Fruit fly (Drosophila melanogaster): ENCODE measurements around the gene CG17122.

Gene CG17122

DNA sequence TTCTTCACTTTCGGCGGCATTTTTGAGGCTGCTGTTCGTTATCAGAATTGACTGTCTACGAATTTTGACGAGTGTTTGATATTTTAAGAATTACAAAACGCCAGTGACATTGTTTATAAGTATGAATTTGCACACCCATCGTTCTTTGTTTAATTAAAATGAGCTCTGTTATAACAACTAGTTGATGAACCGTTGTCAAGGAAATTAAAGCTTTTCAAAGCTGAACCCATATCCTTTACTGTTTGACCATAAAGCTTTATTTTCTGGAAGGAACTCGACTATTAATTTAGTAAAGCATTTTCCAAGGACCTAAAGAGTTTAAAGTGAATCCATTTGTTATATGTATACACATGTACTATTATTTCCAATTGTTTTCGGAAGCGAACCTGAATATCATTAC is at the start of gene CG17122:
CG17122 (minus strand) TSS at position 101 of the 400 bp plus-strand sequence.
- no peak for TF ChIP-seq CG32121 (GFP tag; IDR thresholded peaks at IDR 0.05)
- no peak for TF ChIP-seq CG10348 (GFP tag; IDR thresholded peaks at IDR 0.05)
- no peak for TF ChIP-seq CG4496 (GFP tag; IDR thresholded peaks at IDR 0.05)
- no peak for TF ChIP-seq CG14655 (GFP tag; optimal IDR thresholded peaks at IDR 0.05)
- no peak for TF ChIP-seq CG17806 (tag; optimal IDR thresholded peaks at IDR 0.05)
- no peak for TF ChIP-seq CG34367 (tag; optimal IDR thresholded peaks at IDR 0.05)
- TF ChIP-seq fd96Ca (GFP tag; IDR thresholded peaks at IDR 0.05), result no peak
- TF ChIP-seq CG8159 (tag; optimal IDR thresholded peaks at IDR 0.05), result no peak
- no peak for TF ChIP-seq Snoo (tag; optimal IDR thresholded peaks at IDR 0.05)
- TF ChIP-seq D1 (tag; optimal IDR thresholded peaks at IDR 0.05), result no peak
- no peak for TF ChIP-seq EcR (GFP tag; optimal IDR thresholded peaks at IDR 0.05)
- TF ChIP-seq CG9948 (tag; optimal IDR thresholded peaks at IDR 0.05), result no peak
- no peak for TF ChIP-seq CG13204 (GFP tag; optimal IDR thresholded peaks at IDR 0.05)
- TF ChIP-seq gl (tag; optimal IDR thresholded peaks at IDR 0.05), result no peak
- TF ChIP-seq Pif1A (GFP tag; optimal IDR thresholded peaks at IDR 0.05), result no peak

DNA sequence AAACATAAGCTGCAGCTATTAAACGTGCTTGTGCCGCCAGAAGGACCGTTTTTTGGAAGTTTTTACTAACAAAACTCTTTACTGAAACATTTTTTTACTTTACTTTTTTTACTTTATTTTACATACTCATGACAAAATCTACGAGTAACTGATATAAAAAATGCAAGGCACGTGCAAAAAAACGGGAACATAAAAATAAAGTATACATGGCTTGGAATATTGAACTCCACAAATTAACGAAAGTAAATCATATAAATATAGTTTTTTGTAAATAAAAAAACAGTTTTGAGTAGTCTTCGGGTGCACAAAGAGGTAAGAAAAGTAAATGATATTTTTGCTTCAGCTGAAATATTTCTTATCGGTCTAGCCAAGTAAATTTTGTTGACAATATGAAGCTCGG is 45.5 kb upstream of the CG17122 start, which contains the start of gene Spn77Bb:
Spn77Bb (plus strand) TSS at position 301 of the 400 bp plus-strand sequence.
- no peak for TF ChIP-seq Pif1B (GFP tag; optimal IDR thresholded peaks at IDR 0.05)
- TF ChIP-seq CG8159 (tag; optimal IDR thresholded peaks at IDR 0.05), result no peak
- no peak for TF ChIP-seq EcR (GFP tag; optimal IDR thresholded peaks at IDR 0.05)
- TF ChIP-seq CG12605 (GFP tag; IDR thresholded peaks at IDR 0.05), result no peak
- TF ChIP-seq D1 (tag; optimal IDR thresholded peaks at IDR 0.05), result no peak
- no peak for TF ChIP-seq Snoo (tag; optimal IDR thresholded peaks at IDR 0.05)
- TF ChIP-seq Pif1A (GFP tag; optimal IDR thresholded peaks at IDR 0.05), result no peak

DNA sequence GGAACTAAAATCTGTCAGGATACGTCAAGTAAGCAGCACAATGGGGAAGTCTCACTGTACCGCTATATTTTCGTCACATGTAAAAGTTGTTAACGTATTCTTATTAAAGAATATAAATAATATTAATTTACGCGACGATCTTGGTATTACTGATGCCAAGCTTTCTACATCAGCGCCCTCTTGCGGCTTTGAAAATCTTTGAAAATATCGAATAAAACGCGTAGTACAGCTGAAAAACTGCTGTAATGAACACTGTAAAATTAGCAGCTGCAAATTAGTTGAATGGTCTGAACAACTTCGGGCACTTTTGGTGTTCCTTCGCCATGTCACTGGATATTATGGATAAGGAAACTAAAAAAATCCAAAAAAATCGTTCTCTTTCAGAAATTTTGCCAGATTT is 44.9 kb upstream of the CG17122 start:
- TF ChIP-seq CG13204 (GFP tag; optimal IDR thresholded peaks at IDR 0.05), result no peak
- TF ChIP-seq EcR (GFP tag; optimal IDR thresholded peaks at IDR 0.05), result no peak
- no peak for TF ChIP-seq CG14655 (GFP tag; optimal IDR thresholded peaks at IDR 0.05)
- no peak for TF ChIP-seq CG15710 (tag; optimal IDR thresholded peaks at IDR 0.05)
- TF ChIP-seq D1 (tag; optimal IDR thresholded peaks at IDR 0.05), result no peak
- no peak for TF ChIP-seq CG8301 (tag; optimal IDR thresholded peaks at IDR 0.05)
- TF ChIP-seq CG17806 (tag; optimal IDR thresholded peaks at IDR 0.05), result no peak
- TF ChIP-seq CG8159 (tag; optimal IDR thresholded peaks at IDR 0.05), result no peak
- no peak for TF ChIP-seq gl (tag; optimal IDR thresholded peaks at IDR 0.05)
- no peak for TF ChIP-seq CG12605 (GFP tag; IDR thresholded peaks at IDR 0.05)

DNA sequence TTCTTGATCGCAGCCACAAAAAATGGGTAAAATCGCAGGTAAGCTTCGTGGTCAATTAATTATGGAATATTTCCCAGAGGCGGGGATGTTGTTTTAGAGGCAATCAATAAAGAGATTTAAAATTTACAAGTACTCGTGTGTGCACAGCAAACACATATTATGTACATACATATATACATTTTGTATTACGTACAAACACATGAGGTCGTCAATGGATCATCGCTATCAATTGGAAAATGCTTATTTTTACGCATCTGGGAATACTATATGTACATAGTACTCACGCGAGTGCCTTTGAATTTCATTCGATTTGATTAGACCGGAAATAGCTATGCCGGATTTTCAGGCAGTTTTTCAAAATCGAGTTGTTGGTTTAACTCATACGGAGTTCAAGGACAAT is 42.6 kb upstream of the CG17122 start:
- TF ChIP-seq CG14655 (GFP tag; optimal IDR thresholded peaks at IDR 0.05) (no peak), CG15710 (tag; optimal IDR thresholded peaks at IDR 0.05) (no peak), fd96Ca (GFP tag; IDR thresholded peaks at IDR 0.05) (no peak), rn (GFP tag; IDR thresholded peaks at IDR 0.05) (no peak), CG17806 (tag; optimal IDR thresholded peaks at IDR 0.05) (no peak), CG4496 (GFP tag; IDR thresholded peaks at IDR 0.05) (no peak), CG12605 (GFP tag; IDR thresholded peaks at IDR 0.05) (no peak), Snoo (tag; optimal IDR thresholded peaks at IDR 0.05) (no peak)

DNA sequence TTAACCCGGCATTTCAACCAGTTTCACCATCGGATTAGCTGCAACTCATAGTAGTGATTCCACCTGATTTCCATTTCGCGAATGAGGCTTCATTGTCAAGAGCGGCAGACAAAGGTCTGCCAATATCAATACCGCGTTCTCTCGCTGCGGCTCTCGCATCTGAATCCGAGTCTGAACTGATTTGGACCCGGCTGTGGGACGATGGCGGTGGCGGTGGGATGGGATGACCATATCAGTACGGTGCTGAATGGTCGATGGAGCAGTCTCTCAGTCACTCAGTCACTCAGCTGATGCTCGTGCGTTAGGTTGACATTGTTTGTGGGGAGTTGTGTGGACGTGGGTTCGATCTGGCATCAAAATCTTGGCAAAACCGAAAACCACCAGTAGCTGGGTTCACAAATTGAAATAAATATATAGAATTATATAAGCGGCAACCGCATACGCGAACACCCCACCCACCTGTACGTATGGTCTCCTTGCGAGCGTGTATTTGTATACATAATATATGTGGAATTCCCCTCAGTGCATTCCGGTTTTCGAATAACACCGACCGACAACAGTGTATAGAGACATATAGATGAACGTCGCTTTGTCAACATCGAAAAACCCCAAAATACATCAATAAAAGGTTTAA is 41.9 kb upstream of the CG17122 start, which contains the start of gene Spn77Ba:
Spn77Ba (plus strand) TSS at position 235 of the 634 bp plus-strand sequence.
- TF ChIP-seq Pif1A (GFP tag; optimal IDR thresholded peaks at IDR 0.05), result peak; percentile 12
- TF ChIP-seq rn (GFP tag; IDR thresholded peaks at IDR 0.05), result no peak
- peak; percentile 33 for TF ChIP-seq CG34367 (tag; optimal IDR thresholded peaks at IDR 0.05)
- TF ChIP-seq fd96Ca (GFP tag; IDR thresholded peaks at IDR 0.05), result peak; percentile 57; the same call in 1 of the 3 replicates
- no peak for TF ChIP-seq CG8301 (tag; optimal IDR thresholded peaks at IDR 0.05)
- TF ChIP-seq CG15710 (tag; optimal IDR thresholded peaks at IDR 0.05), result no peak
- no peak for TF ChIP-seq CG14655 (GFP tag; optimal IDR thresholded peaks at IDR 0.05)
- no peak; the same call in 1 of the 2 replicates for TF ChIP-seq CG12605 (GFP tag; IDR thresholded peaks at IDR 0.05)
- peak; percentile 69; the same call in 2 of the 3 replicates for TF ChIP-seq CG4496 (GFP tag; IDR thresholded peaks at IDR 0.05)
- 0 out of 2 replicates have a peak, but pooled peaks have one; percentile 19 for TF ChIP-seq CG10348 (GFP tag; IDR thresholded peaks at IDR 0.05)
- TF ChIP-seq CG13204 (GFP tag; optimal IDR thresholded peaks at IDR 0.05), result no peak
- no peak for TF ChIP-seq CG32121 (GFP tag; IDR thresholded peaks at IDR 0.05)
- no peak for TF ChIP-seq CG17806 (tag; optimal IDR thresholded peaks at IDR 0.05)
- peak; percentile 70 for TF ChIP-seq gl (tag; optimal IDR thresholded peaks at IDR 0.05)
- no peak for TF ChIP-seq CG8159 (tag; optimal IDR thresholded peaks at IDR 0.05)
- TF ChIP-seq Snoo (tag; optimal IDR thresholded peaks at IDR 0.05), result no peak
- TF ChIP-seq Ets98B (GFP tag; IDR thresholded peaks at IDR 0.05), result peak; percentile 65; the same call in 1 of the 2 replicates
- TF ChIP-seq EcR (GFP tag; optimal IDR thresholded peaks at IDR 0.05), result peak; percentile 45
- TF ChIP-seq CG9948 (tag; optimal IDR thresholded peaks at IDR 0.05), result no peak
- TF ChIP-seq Pif1B (GFP tag; optimal IDR thresholded peaks at IDR 0.05), result peak; percentile 39
- no peak for TF ChIP-seq D1 (tag; optimal IDR thresholded peaks at IDR 0.05)

DNA sequence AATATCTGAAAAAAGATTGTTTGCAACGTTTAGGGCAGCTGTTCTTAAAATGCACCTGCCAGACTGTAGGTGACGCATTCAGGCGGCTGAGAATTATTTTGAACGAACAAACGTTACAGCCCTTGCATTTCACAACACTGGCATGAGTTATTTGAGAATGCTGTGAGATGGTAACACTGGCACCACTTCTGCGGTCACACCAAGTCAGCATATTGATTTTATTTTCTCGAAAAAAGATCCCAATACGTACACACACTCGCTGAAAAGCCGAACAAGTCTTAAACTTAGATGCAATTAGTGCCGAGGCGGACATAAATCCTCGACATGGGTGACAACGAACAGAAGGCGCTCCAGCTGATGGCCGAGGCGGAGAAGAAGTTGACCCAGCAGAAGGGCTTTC is 38.3 kb upstream of the CG17122 start, which contains the start of gene alphaSnap:
alphaSnap (plus strand) TSS at position 164 of the 400 bp plus-strand sequence.
- TF ChIP-seq EcR (GFP tag; optimal IDR thresholded peaks at IDR 0.05), result no peak
- no peak for TF ChIP-seq CG10348 (GFP tag; IDR thresholded peaks at IDR 0.05)
- no peak for TF ChIP-seq rn (GFP tag; IDR thresholded peaks at IDR 0.05)
- no peak for TF ChIP-seq CG14655 (GFP tag; optimal IDR thresholded peaks at IDR 0.05)
- TF ChIP-seq CG34367 (tag; optimal IDR thresholded peaks at IDR 0.05), result peak; percentile 19
- TF ChIP-seq gl (tag; optimal IDR thresholded peaks at IDR 0.05), result no peak
- no peak for TF ChIP-seq fd96Ca (GFP tag; IDR thresholded peaks at IDR 0.05)
- no peak for TF ChIP-seq D1 (tag; optimal IDR thresholded peaks at IDR 0.05)
